Worm (Caenorhabditis elegans): ENCODE data around the gene W02A2.5.

Gene W02A2.5

ce11 chrIV:13319886-13320650 is 22.6 kb upstream of the W02A2.5 start:
- no peak for TF ChIP-seq dmd-4 (tag; optimal IDR thresholded peaks at IDR 0.05)
- TF ChIP-seq mdl-1 (tag; optimal IDR thresholded peaks at IDR 0.05), result no peak
- no peak for TF ChIP-seq unc-55 (GFP tag; optimal IDR thresholded peaks at IDR 0.05)
- no peak for TF ChIP-seq ZK546.5 (tag; optimal IDR thresholded peaks at IDR 0.05)
- TF ChIP-seq fos-1 (tag; optimal IDR thresholded peaks at IDR 0.05), result no peak
- no peak for TF ChIP-seq nhr-11 (tag; optimal IDR thresholded peaks at IDR 0.05)
- TF ChIP-seq ceh-82 (tag; optimal IDR thresholded peaks at IDR 0.05), result no peak
- TF ChIP-seq C34F6.9 (tag; optimal IDR thresholded peaks at IDR 0.05), result no peak
- no peak for TF ChIP-seq ceh-16 (tag; optimal IDR thresholded peaks at IDR 0.05)
- no peak for TF ChIP-seq nhr-129 (tag; optimal IDR thresholded peaks at IDR 0.05)

DNA sequence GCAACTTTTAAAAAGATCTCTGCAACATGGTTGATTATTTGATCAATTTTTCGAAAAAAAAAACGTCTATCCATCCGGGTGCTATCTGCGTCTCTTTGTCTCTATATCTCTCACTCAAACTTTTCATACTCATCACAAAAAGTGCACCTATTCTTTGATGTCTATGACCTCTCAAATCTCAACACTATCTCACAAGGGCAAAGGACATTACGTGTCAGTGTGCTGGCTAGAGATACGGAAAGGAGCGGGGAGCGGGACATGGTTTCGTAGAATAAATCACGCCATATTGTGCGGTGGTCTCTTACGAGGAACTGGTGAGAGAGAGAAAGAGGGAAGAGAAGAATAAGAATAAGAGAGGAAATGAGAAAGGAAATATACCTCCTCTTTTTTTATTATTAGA is 20.2 kb upstream of the W02A2.5 start:
- TF ChIP-seq elt-3 (tag; optimal IDR thresholded peaks at IDR 0.05) (no peak), unc-62 (GFP tag; optimal IDR thresholded peaks at IDR 0.05) (peak; percentile 29), gmeb-1 (tag; optimal IDR thresholded peaks at IDR 0.05) (peak; percentile 73), nhr-21 (tag; optimal IDR thresholded peaks at IDR 0.05) (peak; percentile 88), nhr-237 (tag; optimal IDR thresholded peaks at IDR 0.05) (no peak), egl-27 (tag; optimal IDR thresholded peaks at IDR 0.05) (peak; percentile 85), ceh-16 (tag; optimal IDR thresholded peaks at IDR 0.05) (no peak), nhr-77 (tag; optimal IDR thresholded peaks at IDR 0.05) (peak; percentile 42), mbf-1 (tag; optimal IDR thresholded peaks at IDR 0.05) (no peak), elt-1 (tag; optimal IDR thresholded peaks at IDR 0.05) (no peak), blmp-1 (tag; optimal IDR thresholded peaks at IDR 0.05; ENCODE audit: insufficient read depth) (peak; percentile 36), nhr-129 (tag; optimal IDR thresholded peaks at IDR 0.05) (peak; percentile 97), mab-5 (tag; optimal IDR thresholded peaks at IDR 0.05) (no peak), ceh-82 (tag; optimal IDR thresholded peaks at IDR 0.05) (no peak), lsy-2 (tag; optimal IDR thresholded peaks at IDR 0.05) (peak in 1 of 2 experiments; percentile 82), ztf-1 (GFP tag; conservative IDR thresholded peaks at IDR 0.05) (no peak), Y55F3AM.14 (GFP tag; optimal IDR thresholded peaks at IDR 0.05) (no peak), nhr-6 (tag; optimal IDR thresholded peaks at IDR 0.05) (peak; percentile 69), nhr-11 (tag; optimal IDR thresholded peaks at IDR 0.05) (no peak), crh-2 (tag; optimal IDR thresholded peaks at IDR 0.05) (peak; percentile 98), sem-4 (tag; optimal IDR thresholded peaks at IDR 0.05) (peak; percentile 45), sma-9 (GFP tag; optimal IDR thresholded peaks at IDR 0.05) (peak; percentile 92), sma-9 (tag; optimal IDR thresholded peaks at IDR 0.05) (no peak), mdl-1 (tag; optimal IDR thresholded peaks at IDR 0.05) (peak in 1 of 2 experiments; percentile 64), sma-3 (GFP tag; optimal IDR thresholded peaks at IDR 0.05) (peak; percentile 93), zag-1 (tag; optimal IDR thresholded peaks at IDR 0.05) (no peak), unc-55 (GFP tag; optimal IDR thresholded peaks at IDR 0.05) (no peak), nhr-25 (tag; optimal IDR thresholded peaks at IDR 0.05) (peak; percentile 53), fos-1 (tag; optimal IDR thresholded peaks at IDR 0.05) (peak; percentile 90), ztf-4 (tag; optimal IDR thresholded peaks at IDR 0.05) (peak; percentile 48), ztf-11 (tag; optimal IDR thresholded peaks at IDR 0.05) (no peak), C34F6.9 (tag; optimal IDR thresholded peaks at IDR 0.05) (peak; percentile 87), F13H6.1 (tag; optimal IDR thresholded peaks at IDR 0.05) (peak; percentile 88), lin-13 (GFP tag; optimal IDR thresholded peaks at IDR 0.05) (peak; percentile 34), alr-1 (tag; optimal IDR thresholded peaks at IDR 0.05) (no peak), peb-1 (tag; optimal IDR thresholded peaks at IDR 0.05) (no peak), nhr-10 (tag; optimal IDR thresholded peaks at IDR 0.05) (no peak)

DNA sequence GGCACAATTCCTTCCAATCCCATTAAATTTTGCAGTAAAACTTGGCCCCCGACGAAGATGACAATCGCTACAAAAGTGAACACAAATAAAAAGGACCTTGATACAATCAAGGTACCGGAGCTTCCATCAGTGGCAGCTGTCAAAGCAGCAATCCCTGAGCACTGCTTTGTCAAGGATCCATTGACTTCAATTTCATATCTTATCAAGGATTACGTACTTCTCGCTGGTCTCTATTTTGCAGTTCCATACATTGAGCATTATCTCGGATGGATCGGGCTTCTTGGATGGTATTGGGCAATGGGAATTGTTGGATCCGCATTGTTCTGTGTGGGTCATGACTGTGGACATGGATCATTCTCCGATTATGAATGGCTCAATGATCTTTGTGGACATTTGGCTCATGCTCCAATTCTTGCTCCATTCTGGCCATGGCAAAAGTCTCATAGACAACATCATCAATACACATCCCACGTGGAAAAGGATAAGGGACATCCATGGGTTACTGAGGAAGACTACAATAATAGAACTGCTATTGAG is 18.8 kb upstream of the W02A2.5 start, which contains the start of gene fat-2:
fat-2 (plus strand) TSS at position 51 of the 537 bp plus-strand sequence.
- no peak for TF ChIP-seq ztf-11 (tag; optimal IDR thresholded peaks at IDR 0.05)
- no peak for TF ChIP-seq snpc-4 (tag; optimal IDR thresholded peaks at IDR 0.05)
- TF ChIP-seq ztf-4 (tag; optimal IDR thresholded peaks at IDR 0.05), result no peak
- no peak for TF ChIP-seq unc-62 (GFP tag; optimal IDR thresholded peaks at IDR 0.05)
- no peak for TF ChIP-seq elt-3 (tag; optimal IDR thresholded peaks at IDR 0.05)
- no peak for TF ChIP-seq elt-1 (tag; optimal IDR thresholded peaks at IDR 0.05)
- TF ChIP-seq egl-27 (tag; optimal IDR thresholded peaks at IDR 0.05), result no peak
- TF ChIP-seq nhr-6 (tag; optimal IDR thresholded peaks at IDR 0.05), result no peak
- TF ChIP-seq zag-1 (tag; optimal IDR thresholded peaks at IDR 0.05), result no peak
- no peak for TF ChIP-seq mab-5 (tag; optimal IDR thresholded peaks at IDR 0.05)
- TF ChIP-seq ceh-82 (tag; optimal IDR thresholded peaks at IDR 0.05), result no peak
- no peak for TF ChIP-seq ama-1 (optimal IDR thresholded peaks at IDR 0.05)
- TF ChIP-seq unc-55 (GFP tag; optimal IDR thresholded peaks at IDR 0.05), result no peak
- TF ChIP-seq nhr-129 (tag; optimal IDR thresholded peaks at IDR 0.05), result no peak
- TF ChIP-seq Y55F3AM.14 (GFP tag; optimal IDR thresholded peaks at IDR 0.05), result no peak
- TF ChIP-seq peb-1 (tag; optimal IDR thresholded peaks at IDR 0.05), result no peak
- TF ChIP-seq skn-1 (tag; optimal IDR thresholded peaks at IDR 0.05), result no peak

All from whole organism, L2 larva.